Worm (Caenorhabditis elegans) whole organism, L1 larva: ENCODE results near the gene ttr-53.

ENCODE experiments used
- F16B12.6 ChIP-seq: fragments of 150-350 bp; optimal IDR thresholded peaks from 2 replicates; lab custom pipeline; 2014; ENCODE audit warnings: missing biosample characterization, missing genetic modification characterization
- alr-1 ChIP-seq: fragments of 200-800 bp; sonication (Bioruptor generic); optimal IDR thresholded peaks from 2 replicates; lab custom pipeline; 2018; ENCODE audit warnings: borderline replicate concordance, mild to moderate bottlenecking, missing genetic modification characterization, missing compliant biosample characterization
- aly-2 ChIP-seq: fragments of 150-350 bp; optimal IDR thresholded peaks from 2 replicates; lab custom pipeline; 2014; ENCODE audit warnings: missing biosample characterization, missing genetic modification characterization
- ceh-8 ChIP-seq: fragments of 200-800 bp; sonication (Bioruptor generic); optimal IDR thresholded peaks from 2 replicates; lab custom pipeline; 2018; ENCODE audit warnings: mild to moderate bottlenecking, missing genetic modification characterization, moderate library complexity, missing compliant biosample characterization
- egl-27 ChIP-seq, 2 experiments: fragments of 150-350 bp in 1 of 2; sonication (generic microtip); optimal IDR thresholded peaks; 3 replicates each; lab custom pipeline; 2017 to 2018; ENCODE audit warnings: missing biosample characterization in 2 of 2, missing genetic modification characterization in 2 of 2, missing genetic modification reagents in 2 of 2
- elt-3 ChIP-seq, 6 experiments: fragments of 150-350 bp in 1 of 6; sonication (generic microtip); optimal IDR thresholded peaks; 2 replicates each; lab custom pipeline; 2017 to 2018; ENCODE audit warnings: missing biosample characterization in 6 of 6, missing genetic modification characterization in 6 of 6, inconsistent platforms in 1 of 6
- fos-1 ChIP-seq: fragments of 150-350 bp; optimal IDR thresholded peaks from 2 replicates; lab custom pipeline; 2014; ENCODE audit warnings: missing biosample characterization, missing genetic modification characterization
- lin-13 ChIP-seq: fragments of 150-350 bp; optimal IDR thresholded peaks from 2 replicates; lab custom pipeline; 2014; ENCODE audit warnings: missing biosample characterization, missing genetic modification reagents, missing genetic modification characterization
- nhr-76 ChIP-seq: sonication (generic microtip); optimal IDR thresholded peaks from 2 replicates; lab custom pipeline; 2017; ENCODE audit warnings: missing biosample characterization, missing genetic modification characterization
- nhr-90 ChIP-seq: sonication (generic microtip); optimal IDR thresholded peaks from 2 replicates; lab custom pipeline; 2016; ENCODE audit warnings: mild to moderate bottlenecking, missing genetic modification characterization, missing compliant biosample characterization; ENCODE audit not compliant: poor library complexity
- snpc-4 ChIP-seq: fragments of 150-350 bp; optimal IDR thresholded peaks from 2 replicates; lab custom pipeline; 2014; ENCODE audit warnings: missing biosample characterization, missing genetic modification characterization
- unc-130 ChIP-seq: fragments of 150-350 bp; optimal IDR thresholded peaks from 2 replicates; lab custom pipeline; 2017; ENCODE audit warnings: missing biosample characterization, missing genetic modification characterization, inconsistent platforms
- unc-30 ChIP-seq: sonication (generic microtip); optimal IDR thresholded peaks from 2 replicates; lab custom pipeline; 2017; ENCODE audit warnings: missing biosample characterization, missing genetic modification characterization

ce11 chrIV:10194345-10194744, 36.5 kb downstream of the ttr-53 start, which contains the start of gene ptrg-1:
- TF ChIP-seq nhr-76, result no peak
- no peak for TF ChIP-seq egl-27 (tag; optimal IDR thresholded peaks at IDR 0.05; lab: Kevin White, UChicago)
- TF ChIP-seq unc-130, result no peak
- no peak for TF ChIP-seq ceh-8 (GFP tag; lab: Kevin White, UChicago)
- no peak for TF ChIP-seq F16B12.6 (tag; lab: Kevin White, UChicago)
- TF ChIP-seq snpc-4 (tag; lab: Kevin White, UChicago), result no peak
- TF ChIP-seq fos-1 (tag; lab: Kevin White, UChicago), result no peak
- no peak for TF ChIP-seq aly-2 (tag; lab: Kevin White, UChicago)
- TF ChIP-seq elt-3 (tag; optimal IDR thresholded peaks at IDR 0.05; lab: Kevin White, UChicago), result no peak
- no peak for TF ChIP-seq nhr-90 (tag; lab: Kevin White, UChicago)
- TF ChIP-seq lin-13 (GFP tag; lab: Kevin White, UChicago), result no peak
- TF ChIP-seq unc-30 (tag; lab: Kevin White, UChicago), result no peak
- TF ChIP-seq alr-1 (tag; lab: Kevin White, UChicago), result no peak
